Fruit fly (Drosophila melanogaster): ENCODE results near the gene GILT2.

GILT2 gene

dm6 chr3R:23657357-23658318, 21.1 kb upstream of the GILT2 start (continued):
- no peak for TF ChIP-seq MESR4 (GFP tag; optimal IDR thresholded peaks at IDR 0.05)
- no peak for TF ChIP-seq CG7963 (GFP tag; IDR thresholded peaks at IDR 0.05; ENCODE audit: partially characterized antibody)
- TF ChIP-seq Oaz (GFP tag; IDR thresholded peaks at IDR 0.05): no peak
- no peak for TF ChIP-seq dimm (GFP tag; IDR thresholded peaks at IDR 0.05)
- peak; percentile 77; the same call in 2 of the 3 replicates for TF ChIP-seq CG2199 (GFP tag; IDR thresholded peaks at IDR 0.05)
- TF ChIP-seq ash1 (GFP tag; optimal IDR thresholded peaks at IDR 0.05): no peak
- TF ChIP-seq sqz (GFP tag; optimal IDR thresholded peaks at IDR 0.05): peak; percentile 94
- TF ChIP-seq Doc3 (GFP tag; IDR thresholded peaks at IDR 0.05; ENCODE audit: partially characterized antibody): no peak
- TF ChIP-seq CG2889 (GFP tag; IDR thresholded peaks at IDR 0.05): no peak
- no peak for TF ChIP-seq H2.0 (GFP tag; IDR thresholded peaks at IDR 0.05)
- peak; percentile 50 for TF ChIP-seq dmrt99B (tag; optimal IDR thresholded peaks at IDR 0.05)
- TF ChIP-seq zen2 (GFP tag; IDR thresholded peaks at IDR 0.05; ENCODE audit: partially characterized antibody): no peak
- peak; percentile 58 for TF ChIP-seq CG10462 (GFP tag; optimal IDR thresholded peaks at IDR 0.05)
- TF ChIP-seq Sin3A (optimal IDR thresholded peaks at IDR 0.05): no peak
- TF ChIP-seq CG1603 (tag; optimal IDR thresholded peaks at IDR 0.05): peak; percentile 5
- TF ChIP-seq CG2712 (tag; optimal IDR thresholded peaks at IDR 0.05): peak; percentile 47
- TF ChIP-seq D19B (GFP tag; optimal IDR thresholded peaks at IDR 0.05): peak; percentile 62
- no peak for TF ChIP-seq CG11085 (GFP tag; IDR thresholded peaks at IDR 0.05)
- no peak for TF ChIP-seq CG42726 (GFP tag; IDR thresholded peaks at IDR 0.05; ENCODE audit: partially characterized antibody)
- TF ChIP-seq CoRest (tag; optimal IDR thresholded peaks at IDR 0.05): peak; percentile 58
- TF ChIP-seq CG14050 (GFP tag; IDR thresholded peaks at IDR 0.05): 0 out of 3 replicates have a peak, but pooled peaks have one; percentile 35
- peak; percentile 40; the same call in 1 of the 2 replicates for TF ChIP-seq ap (GFP tag; IDR thresholded peaks at IDR 0.05)
- peak; percentile 47; the same call in 1 of the 2 replicates for TF ChIP-seq Atf6 (GFP tag; IDR thresholded peaks at IDR 0.05)
- TF ChIP-seq exex (tag; optimal IDR thresholded peaks at IDR 0.05): peak; percentile 28
- TF ChIP-seq CG16815 (GFP tag; optimal IDR thresholded peaks at IDR 0.05): peak; percentile 26
- TF ChIP-seq sima (GFP tag; optimal IDR thresholded peaks at IDR 0.05): peak; percentile 28
- peak; percentile 30; the same call in 1 of the 3 replicates for TF ChIP-seq Optix (GFP tag; IDR thresholded peaks at IDR 0.05)
- TF ChIP-seq CG11247 (GFP tag; IDR thresholded peaks at IDR 0.05): 0 out of 2 replicates have a peak, but pooled peaks have one; percentile 22
- TF ChIP-seq CG13424 (tag; optimal IDR thresholded peaks at IDR 0.05): peak; percentile 56
- peak; percentile 86 for TF ChIP-seq CG2875 (GFP tag; optimal IDR thresholded peaks at IDR 0.05)
- TF ChIP-seq fd3F (GFP tag; optimal IDR thresholded peaks at IDR 0.05): no peak
- TF ChIP-seq CG6854 (GFP tag; optimal IDR thresholded peaks at IDR 0.05): peak; percentile 51
- 0 out of 2 replicates have a peak, but pooled peaks have one; percentile 24 for TF ChIP-seq esg (GFP tag; conservative IDR thresholded peaks at IDR 0.05)
- TF ChIP-seq CG33213 (GFP tag; optimal IDR thresholded peaks at IDR 0.05): peak; percentile 47
- peak; percentile 28; the same call in 1 of the 2 replicates for TF ChIP-seq Adf1 (GFP tag; IDR thresholded peaks at IDR 0.05)
- TF ChIP-seq CG1233 (GFP tag; optimal IDR thresholded peaks at IDR 0.05): peak; percentile 88
- TF ChIP-seq CG10274 (GFP tag; optimal IDR thresholded peaks at IDR 0.05): peak; percentile 24
- TF ChIP-seq gem (tag; optimal IDR thresholded peaks at IDR 0.05): peak; percentile 69
- peak; percentile 31; the same call in 1 of the 4 replicates for TF ChIP-seq chinmo (GFP tag; IDR thresholded peaks at IDR 0.05; ENCODE audit: partially characterized antibody)
- peak; percentile 27; the same call in 1 of the 2 replicates for TF ChIP-seq HLH3B (GFP tag; IDR thresholded peaks at IDR 0.05)
- peak; percentile 95 for TF ChIP-seq CG33557 (GFP tag; optimal IDR thresholded peaks at IDR 0.05)
- TF ChIP-seq GATAe (GFP tag; conservative IDR thresholded peaks at IDR 0.05): no peak
- TF ChIP-seq Asciz (GFP tag; optimal IDR thresholded peaks at IDR 0.05): peak; percentile 84
- peak; percentile 24 for TF ChIP-seq grau (tag; optimal IDR thresholded peaks at IDR 0.05)
- TF ChIP-seq lab (GFP tag; optimal IDR thresholded peaks at IDR 0.05): peak; percentile 80
- peak; percentile 70 for TF ChIP-seq ftz-f1 (GFP tag; optimal IDR thresholded peaks at IDR 0.05)
- TF ChIP-seq run (tag; optimal IDR thresholded peaks at IDR 0.05): peak; percentile 88
